Worm (Caenorhabditis elegans): Measurements from ENCODE around the gene dlst-1.

dlst-1 gene

DNA sequence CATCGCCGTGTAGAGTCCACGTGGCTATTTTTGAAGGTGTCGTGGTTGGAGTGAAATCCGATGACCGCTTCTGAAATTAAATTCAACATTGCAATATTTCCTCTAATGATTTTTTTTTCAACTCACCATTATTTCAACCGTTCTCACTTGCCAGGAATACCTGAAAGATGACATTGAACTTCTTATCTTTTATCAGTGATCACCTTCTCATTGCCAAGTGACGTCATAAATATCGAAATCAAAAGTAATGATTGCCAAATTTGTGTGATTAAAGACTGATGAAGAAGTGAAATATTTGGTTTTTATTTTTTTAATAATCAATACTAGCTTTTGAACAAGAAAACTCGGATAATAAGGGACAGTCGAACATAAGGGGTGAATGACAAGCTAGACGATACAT lies 2.1 kb downstream of the dlst-1 start, which contains the start of gene W02F12.4 (continued):
- TF ChIP-seq spr-3 (GFP tag; optimal IDR thresholded peaks at IDR 0.05), result no peak
- 0 out of 2 replicates have a peak, but pooled peaks have one; percentile 53 for TF ChIP-seq lin-1 (GFP tag; IDR thresholded peaks at IDR 0.05)
- TF ChIP-seq ceh-28 (tag; optimal IDR thresholded peaks at IDR 0.05), result no peak
- no peak for TF ChIP-seq Y75B8A.6 (GFP tag; IDR thresholded peaks at IDR 0.05)
- TF ChIP-seq duxl-1 (tag; optimal IDR thresholded peaks at IDR 0.05; ENCODE audit: poor library complexity), result no peak
- no peak for TF ChIP-seq ama-1 (optimal IDR thresholded peaks at IDR 0.05)
- TF ChIP-seq lim-7 (GFP tag; IDR thresholded peaks at IDR 0.05), result no peak
- no peak for TF ChIP-seq nhr-76 (tag; optimal IDR thresholded peaks at IDR 0.05)
- TF ChIP-seq Y5F2A.4 (GFP tag; optimal IDR thresholded peaks at IDR 0.05), result no peak
- no peak for TF ChIP-seq nhr-237 (tag; optimal IDR thresholded peaks at IDR 0.05)
- peak; percentile 39 for TF ChIP-seq mxl-3 (GFP tag; optimal IDR thresholded peaks at IDR 0.05)
- TF ChIP-seq unc-62 (GFP tag; optimal IDR thresholded peaks at IDR 0.05 in 1 of 2), result no peak
- no peak for TF ChIP-seq unc-62 (tag; optimal IDR thresholded peaks at IDR 0.05)
- no peak for TF ChIP-seq spr-1 (tag; optimal IDR thresholded peaks at IDR 0.05)
- TF ChIP-seq daf-19 (GFP tag; conservative IDR thresholded peaks at IDR 0.05), result no peak
- no peak for TF ChIP-seq lin-29 (GFP tag; IDR thresholded peaks at IDR 0.05)
- TF ChIP-seq ZK546.5 (tag; optimal IDR thresholded peaks at IDR 0.05), result no peak
- TF ChIP-seq cey-2 (tag; optimal IDR thresholded peaks at IDR 0.05; ENCODE audit: borderline replicate concordance, insufficient read depth), result no peak
- no peak for TF ChIP-seq unc-39 (tag; optimal IDR thresholded peaks at IDR 0.05)
- no peak for TF ChIP-seq hmg-1.1 (GFP tag; IDR thresholded peaks at IDR 0.05)
- TF ChIP-seq set-16 (GFP tag; IDR thresholded peaks at IDR 0.05), result no peak
- no peak for TF ChIP-seq ztf-7 (tag; optimal IDR thresholded peaks at IDR 0.05)
- TF ChIP-seq mdl-1 (tag; optimal IDR thresholded peaks at IDR 0.05), result no peak
- no peak for TF ChIP-seq zip-11 (GFP tag; IDR thresholded peaks at IDR 0.05)
- no peak for TF ChIP-seq ztf-11 (tag; optimal IDR thresholded peaks at IDR 0.05)
- TF ChIP-seq mes-2 (tag; optimal IDR thresholded peaks at IDR 0.05; ENCODE audit: poor library complexity, severe bottlenecking), result peak; percentile 11
- no peak for TF ChIP-seq vab-7 (GFP tag; IDR thresholded peaks at IDR 0.05)
- no peak for TF ChIP-seq ctbp-1 (GFP tag; IDR thresholded peaks at IDR 0.05)
- peak; percentile 28 for TF ChIP-seq nhr-6 (tag; optimal IDR thresholded peaks at IDR 0.05)
- no peak for TF ChIP-seq pha-4 (GFP tag; IDR thresholded peaks at IDR 0.05)
- TF ChIP-seq pha-4 (tag; optimal IDR thresholded peaks at IDR 0.05), result no peak
- no peak for TF ChIP-seq hif-1 (tag; optimal IDR thresholded peaks at IDR 0.05)
- TF ChIP-seq zfp-3 (GFP tag; conservative IDR thresholded peaks at IDR 0.05), result no peak
- no peak for TF ChIP-seq F44E2.7 (GFP tag; IDR thresholded peaks at IDR 0.05)
- TF ChIP-seq T20F7.1 (GFP tag; optimal IDR thresholded peaks at IDR 0.05), result peak; percentile 79
- TF ChIP-seq fos-1 (tag; optimal IDR thresholded peaks at IDR 0.05), result no peak
- no peak for TF ChIP-seq daf-12 (tag; optimal IDR thresholded peaks at IDR 0.05)
- no peak for TF ChIP-seq T26A8.4 (GFP tag; IDR thresholded peaks at IDR 0.05)
- TF ChIP-seq jun-1 (tag; optimal IDR thresholded peaks at IDR 0.05), result no peak
- no peak for TF ChIP-seq lin-39 (tag; optimal IDR thresholded peaks at IDR 0.05)
- no peak for TF ChIP-seq ceh-32 (tag; optimal IDR thresholded peaks at IDR 0.05; ENCODE audit: poor library complexity)
- TF ChIP-seq lin-38 (GFP tag; IDR thresholded peaks at IDR 0.05), result no peak
- no peak for TF ChIP-seq lin-13 (GFP tag; optimal IDR thresholded peaks at IDR 0.05)
- no peak for TF ChIP-seq nhr-42 (GFP tag; IDR thresholded peaks at IDR 0.05)
- no peak for TF ChIP-seq egl-43 (GFP tag; IDR thresholded peaks at IDR 0.05)
- TF ChIP-seq ceh-82 (tag; optimal IDR thresholded peaks at IDR 0.05), result no peak
- TF ChIP-seq hlh-30 (tag; optimal IDR thresholded peaks at IDR 0.05; ENCODE audit: insufficient read depth), result peak; percentile 44
- TF ChIP-seq ces-1 (GFP tag; optimal IDR thresholded peaks at IDR 0.05), result no peak
- no peak for TF ChIP-seq nhr-25 (tag; optimal IDR thresholded peaks at IDR 0.05; ENCODE audit: borderline replicate concordance, insufficient read depth)
- no peak for TF ChIP-seq mdt-29 (GFP tag; IDR thresholded peaks at IDR 0.05)
- TF ChIP-seq R02D3.7 (tag; optimal IDR thresholded peaks at IDR 0.05), result no peak
- TF ChIP-seq dve-1 (tag; optimal IDR thresholded peaks at IDR 0.05; ENCODE audit: insufficient read depth), result peak; percentile 81
